Fruit fly (Drosophila melanogaster): ENCODE measurements around the gene Alp12.
A peak's percentile ranks its signal among the peaks of the same experiment; 100 is the strongest.

Alp12 gene

DNA sequence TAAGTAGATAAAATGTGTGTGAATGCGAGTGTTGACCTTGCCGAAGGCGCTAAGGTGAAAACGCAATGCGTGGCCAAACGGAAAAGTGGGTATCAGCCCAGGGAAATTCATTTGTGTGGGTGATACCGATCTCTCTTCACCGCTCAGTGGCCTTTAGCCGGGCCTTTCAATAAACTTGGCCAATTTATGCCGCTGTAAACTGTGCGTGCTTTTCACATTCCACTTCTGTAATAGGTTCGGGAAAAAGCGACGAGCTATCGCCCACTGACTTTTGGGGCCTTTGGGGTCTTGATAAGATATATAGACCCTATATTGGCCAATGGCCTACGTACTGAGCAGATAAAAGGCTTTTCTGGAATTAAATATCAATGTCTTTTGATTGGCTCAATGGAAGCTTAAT is 2.3 kb upstream of the Alp12 start (continued):
- TF ChIP-seq CG7987 (GFP tag; optimal IDR thresholded peaks at IDR 0.05), result no peak

DNA sequence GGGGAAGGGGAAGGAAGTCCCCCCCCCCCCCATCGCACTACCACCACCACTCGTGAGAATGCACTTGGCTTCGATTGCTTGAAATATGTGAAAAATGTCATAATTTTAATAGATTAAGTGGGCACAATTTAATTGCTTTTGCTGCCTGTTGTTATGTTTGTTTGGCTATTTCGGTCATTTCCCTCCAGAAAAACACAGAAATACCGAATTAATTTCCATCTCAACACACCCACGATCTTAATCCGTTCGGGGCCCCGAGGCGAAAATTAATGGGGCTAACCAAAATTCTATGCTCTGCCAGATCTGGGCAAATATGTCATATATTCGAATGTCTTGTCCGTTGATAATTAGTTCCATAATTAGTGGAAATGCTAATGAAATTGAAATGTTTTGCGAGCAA is 1.2 kb upstream of the Alp12 start:
- TF ChIP-seq CG11247 (GFP tag; IDR thresholded peaks at IDR 0.05) (no peak), hth (optimal IDR thresholded peaks at IDR 0.05) (no peak), sr (GFP tag; IDR thresholded peaks at IDR 0.05) (peak; percentile 70; the same call in 1 of the 3 replicates), pzg (GFP tag; optimal IDR thresholded peaks at IDR 0.05) (no peak), CG4707 (GFP tag; optimal IDR thresholded peaks at IDR 0.05) (no peak), CG11085 (GFP tag; IDR thresholded peaks at IDR 0.05) (no peak), CG7357 (GFP tag; IDR thresholded peaks at IDR 0.05) (no peak), Fer3 (tag; optimal IDR thresholded peaks at IDR 0.05) (no peak), chn (GFP tag; optimal IDR thresholded peaks at IDR 0.05) (no peak), sqz (GFP tag; optimal IDR thresholded peaks at IDR 0.05) (no peak), CG14667 (GFP tag; IDR thresholded peaks at IDR 0.05) (no peak), CG9437 (GFP tag; optimal IDR thresholded peaks at IDR 0.05) (no peak), Rx (GFP tag; IDR thresholded peaks at IDR 0.05) (no peak), Atf-2 (GFP tag; optimal IDR thresholded peaks at IDR 0.05) (no peak), esg (GFP tag; conservative IDR thresholded peaks at IDR 0.05) (no peak), bab2 (GFP tag; optimal IDR thresholded peaks at IDR 0.05) (no peak), Aef1 (GFP tag; IDR thresholded peaks at IDR 0.05) (no peak), sd (tag; optimal IDR thresholded peaks at IDR 0.05) (peak; percentile 83), ro (GFP tag; IDR thresholded peaks at IDR 0.05) (no peak), pho (GFP tag; optimal IDR thresholded peaks at IDR 0.05) (no peak), CG4617 (GFP tag; optimal IDR thresholded peaks at IDR 0.05; ENCODE audit: borderline replicate concordance) (no peak), unc-4 (GFP tag; IDR thresholded peaks at IDR 0.05; ENCODE audit: partially characterized antibody) (no peak), CG1792 (GFP tag; optimal IDR thresholded peaks at IDR 0.05) (no peak), CG12299 (tag; optimal IDR thresholded peaks at IDR 0.05) (no peak), NfI (GFP tag; optimal IDR thresholded peaks at IDR 0.05) (no peak), chinmo (GFP tag; IDR thresholded peaks at IDR 0.05; ENCODE audit: partially characterized antibody) (0 out of 4 replicates have a peak, but pooled peaks have one; percentile 46), CG17568 (GFP tag; optimal IDR thresholded peaks at IDR 0.05) (no peak), CG15696 (tag; optimal IDR thresholded peaks at IDR 0.05) (no peak), crol (GFP tag; IDR thresholded peaks at IDR 0.05) (peak; percentile 63; the same call in 1 of the 2 replicates), Ssrp (tag; optimal IDR thresholded peaks at IDR 0.05) (no peak), PHDP (tag; optimal IDR thresholded peaks at IDR 0.05) (no peak), CG7963 (GFP tag; IDR thresholded peaks at IDR 0.05; ENCODE audit: partially characterized antibody) (0 out of 3 replicates have a peak, but pooled peaks have one; percentile 11), Gsc (GFP tag; IDR thresholded peaks at IDR 0.05) (no peak), vnd (GFP tag; IDR thresholded peaks at IDR 0.05; ENCODE audit: partially characterized antibody) (no peak), CG2202 (tag; optimal IDR thresholded peaks at IDR 0.05) (no peak), CG12769 (tag; optimal IDR thresholded peaks at IDR 0.05) (peak; percentile 74), CG12071 (GFP tag; optimal IDR thresholded peaks at IDR 0.05) (no peak), CG3838 (GFP tag; optimal IDR thresholded peaks at IDR 0.05) (no peak), CG6272 (GFP tag; IDR thresholded peaks at IDR 0.05) (no peak), CG10543 (GFP tag; optimal IDR thresholded peaks at IDR 0.05) (no peak), jing (GFP tag; optimal IDR thresholded peaks at IDR 0.05) (no peak), lab (GFP tag; optimal IDR thresholded peaks at IDR 0.05) (no peak), z (GFP tag; IDR thresholded peaks at IDR 0.05) (no peak), Neu2 (GFP tag; optimal IDR thresholded peaks at IDR 0.05; ENCODE audit: borderline replicate concordance) (no peak), slp2 (GFP tag; optimal IDR thresholded peaks at IDR 0.05) (no peak), cas (GFP tag; IDR thresholded peaks at IDR 0.05) (no peak), Max (GFP tag; optimal IDR thresholded peaks at IDR 0.05) (no peak), CG17359 (tag; optimal IDR thresholded peaks at IDR 0.05) (no peak), CG17612 (GFP tag; IDR thresholded peaks at IDR 0.05) (no peak)

Measured in whole organism, embryonic.